Fruit fly (Drosophila melanogaster) whole organism, embryonic: ENCODE measurements around the gene klar.
A peak's percentile ranks its signal among the peaks of the same experiment; 100 is the strongest.

ENCODE experiments used
- CG10274 ChIP-seq: fragments of 200-800 bp; sonication (Bioruptor generic); optimal IDR thresholded peaks from 3 replicates; lab custom pipeline; 2017; ENCODE audit warnings: missing biosample characterization, mild to moderate bottlenecking, missing genetic modification characterization
- CG10321 ChIP-seq: fragments of 200-800 bp; sonication (Bioruptor generic); IDR thresholded peaks from 2 replicates; pipeline ENCODE4 v1.3.6; 2022; ENCODE audit warnings: missing biosample characterization, missing genetic modification characterization
- CG12236 ChIP-seq: fragments of 200-800 bp; sonication (Bioruptor generic); optimal IDR thresholded peaks from 2 replicates; lab custom pipeline; 2016; ENCODE audit warnings: missing biosample characterization, missing genetic modification characterization
- CG14014 ChIP-seq: fragments of 200-800 bp; sonication (Bioruptor generic); IDR thresholded peaks from 2 replicates; pipeline ENCODE4 v1.3.6; 2022; ENCODE audit warnings: missing biosample characterization, missing genetic modification characterization
- CG14667 ChIP-seq: fragments of 200-800 bp; sonication (Bioruptor generic); IDR thresholded peaks from 2 replicates; pipeline ENCODE4 v1.3.6; 2022; ENCODE audit warnings: missing biosample characterization, missing genetic modification characterization
- CG16863 ChIP-seq: fragments of 200-800 bp; sonication (Bioruptor generic); optimal IDR thresholded peaks from 3 replicates; lab custom pipeline; 2016; ENCODE audit warnings: missing biosample characterization, missing genetic modification characterization
- CG17359 ChIP-seq: fragments of 200-800 bp; sonication (Bioruptor generic); optimal IDR thresholded peaks from 3 replicates; lab custom pipeline; 2018; ENCODE audit warnings: missing biosample characterization, mild to moderate bottlenecking, missing genetic modification characterization, moderate library complexity
- CG2875 ChIP-seq: fragments of 200-800 bp; sonication (Bioruptor generic); optimal IDR thresholded peaks from 2 replicates; lab custom pipeline; 2017; ENCODE audit warnings: missing biosample characterization, mild to moderate bottlenecking, missing genetic modification characterization, missing genetic modification reagents
- CG31365 ChIP-seq: fragments of 200-800 bp; sonication (Bioruptor generic); optimal IDR thresholded peaks from 2 replicates; lab custom pipeline; 2018; ENCODE audit warnings: missing biosample characterization, mild to moderate bottlenecking, missing genetic modification characterization
- CG31388 ChIP-seq: fragments of 200-800 bp; sonication (Bioruptor generic); optimal IDR thresholded peaks from 2 replicates; lab custom pipeline; 2016; ENCODE audit warnings: missing biosample characterization, missing genetic modification characterization
- CG3163 ChIP-seq: fragments of 200-800 bp; sonication (Bioruptor generic); optimal IDR thresholded peaks from 3 replicates; lab custom pipeline; 2016; ENCODE audit warnings: missing biosample characterization, missing genetic modification characterization
- CG33557 ChIP-seq: fragments of 200-800 bp; sonication (Bioruptor generic); optimal IDR thresholded peaks from 2 replicates; lab custom pipeline; 2019; ENCODE audit warnings: missing biosample characterization, mild to moderate bottlenecking, missing genetic modification characterization, moderate library complexity
- CG34224 ChIP-seq: fragments of 200-800 bp; sonication (Bioruptor generic); IDR thresholded peaks from 3 replicates; pipeline ENCODE4 v1.3.6; 2022; ENCODE audit warnings: missing biosample characterization, missing genetic modification characterization; ENCODE audit not compliant: partially characterized antibody
- CG34376 ChIP-seq: fragments of 200-800 bp; sonication (Bioruptor generic); optimal IDR thresholded peaks from 2 replicates; lab custom pipeline; 2018; ENCODE audit warnings: missing biosample characterization, mild to moderate bottlenecking, missing genetic modification characterization
- CG3847 ChIP-seq: fragments of 200-800 bp; sonication (Bioruptor generic); IDR thresholded peaks from 2 replicates; pipeline ENCODE4 v1.3.6; 2022; ENCODE audit warnings: missing biosample characterization, missing genetic modification characterization
- CG4360 ChIP-seq: fragments of 200-800 bp; sonication (Bioruptor generic); IDR thresholded peaks from 2 replicates; pipeline ENCODE4 v1.3.6; 2022; ENCODE audit warnings: missing biosample characterization, missing genetic modification characterization
- CG4404 ChIP-seq: fragments of 200-800 bp; sonication (Bioruptor generic); IDR thresholded peaks from 2 replicates; pipeline ENCODE4 v1.3.6; 2022; ENCODE audit warnings: missing biosample characterization, missing genetic modification characterization
- CG5180 ChIP-seq: fragments of 200-800 bp; sonication (Bioruptor generic); optimal IDR thresholded peaks from 3 replicates; lab custom pipeline; 2017; ENCODE audit warnings: missing biosample characterization, missing genetic modification characterization, mild to moderate bottlenecking, moderate library complexity, missing genetic modification reagents
- D19A ChIP-seq: fragments of 200-800 bp; optimal IDR thresholded peaks from 3 replicates; lab custom pipeline; 2019; ENCODE audit warnings: missing biosample characterization, mild to moderate bottlenecking, missing genetic modification characterization, moderate library complexity
- Doc3 ChIP-seq: fragments of 200-800 bp; sonication (Bioruptor generic); IDR thresholded peaks from 3 replicates; pipeline ENCODE4 v1.3.6; 2022; ENCODE audit warnings: missing biosample characterization, missing genetic modification characterization; ENCODE audit not compliant: partially characterized antibody
- HLH3B ChIP-seq: fragments of 200-800 bp; sonication (Bioruptor generic); IDR thresholded peaks from 2 replicates; pipeline ENCODE4 v1.3.6; 2022; ENCODE audit warnings: missing biosample characterization, missing genetic modification characterization
- Hr51 ChIP-seq, 2 experiments: fragments of 200-800 bp; sonication (Bioruptor generic); optimal IDR thresholded peaks; 2 replicates in 1 of 2; 3 replicates in 1 of 2; lab custom pipeline; 2016 to 2018; ENCODE audit warnings: missing biosample characterization in 2 of 2, missing genetic modification characterization in 2 of 2, mild to moderate bottlenecking in 1 of 2, moderate library complexity in 1 of 2
- Med ChIP-seq: fragments of 200-800 bp; sonication (Bioruptor generic); peaks from one replicate; lab custom pipeline; 2016; ENCODE audit warnings: missing biosample characterization, missing genetic modification characterization, mild to moderate bottlenecking, inconsistent platforms, moderate library complexity
- Rfx ChIP-seq: fragments of 200-800 bp; sonication (Bioruptor generic); IDR thresholded peaks from 2 replicates; pipeline ENCODE4 v1.3.6; 2022; ENCODE audit warnings: missing biosample characterization, missing genetic modification characterization
- Sox100B ChIP-seq: fragments of 200-800 bp; sonication (Bioruptor generic); optimal IDR thresholded peaks from 3 replicates; lab custom pipeline; 2018; ENCODE audit warnings: missing biosample characterization, mild to moderate bottlenecking, missing genetic modification characterization
- Sox102F ChIP-seq: fragments of 200-800 bp; sonication (Bioruptor generic); optimal IDR thresholded peaks from 2 replicates; lab custom pipeline; 2018; ENCODE audit warnings: missing biosample characterization, mild to moderate bottlenecking, missing genetic modification characterization, moderate library complexity
- Sry-δ ChIP-seq: fragments of 200-800 bp; sonication (Bioruptor generic); optimal IDR thresholded peaks from 2 replicates; lab custom pipeline; 2016; ENCODE audit warnings: missing biosample characterization, missing genetic modification characterization
- Ssrp ChIP-seq: fragments of 200-800 bp; sonication (Bioruptor generic); optimal IDR thresholded peaks from 2 replicates; lab custom pipeline; 2018; ENCODE audit warnings: missing biosample characterization, mild to moderate bottlenecking, missing genetic modification characterization, moderate library complexity
- YL-1 ChIP-seq: fragments of 200-800 bp; sonication (Bioruptor generic); optimal IDR thresholded peaks from 3 replicates; lab custom pipeline; 2017; ENCODE audit warnings: missing biosample characterization, mild to moderate bottlenecking, missing genetic modification characterization
- abd-A ChIP-seq: fragments of 200-800 bp; sonication (Bioruptor generic); optimal IDR thresholded peaks from 3 replicates; lab custom pipeline; 2019; ENCODE audit warnings: missing biosample characterization, mild to moderate bottlenecking, missing genetic modification characterization, moderate library complexity
- amos ChIP-seq: fragments of 200-800 bp; sonication (Bioruptor generic); IDR thresholded peaks from 2 replicates; pipeline ENCODE4 v1.3.6; 2022; ENCODE audit warnings: missing biosample characterization, missing genetic modification characterization; ENCODE audit not compliant: partially characterized antibody
- aop ChIP-seq: fragments of 200-800 bp; sonication (Bioruptor generic); IDR thresholded peaks from 2 replicates; pipeline ENCODE4 v1.3.6; 2022; ENCODE audit warnings: missing biosample characterization, missing genetic modification characterization
- ap ChIP-seq: fragments of 200-800 bp; sonication (Bioruptor generic); IDR thresholded peaks from 2 replicates; pipeline ENCODE4 v1.3.6; 2022; ENCODE audit warnings: missing biosample characterization, missing genetic modification characterization
- ato ChIP-seq: fragments of 200-800 bp; sonication (Bioruptor generic); IDR thresholded peaks from 2 replicates; pipeline ENCODE4 v1.3.6; 2022; ENCODE audit warnings: missing biosample characterization, missing genetic modification characterization; ENCODE audit not compliant: partially characterized antibody
- az2 ChIP-seq: fragments of 200-800 bp; sonication (Bioruptor generic); optimal IDR thresholded peaks from 3 replicates; lab custom pipeline; 2016; ENCODE audit warnings: missing biosample characterization, missing genetic modification characterization
- cato ChIP-seq: fragments of 200-800 bp; sonication (Bioruptor generic); optimal IDR thresholded peaks from 2 replicates; lab custom pipeline; 2016; ENCODE audit warnings: missing biosample characterization, missing genetic modification characterization, borderline replicate concordance
- esg ChIP-seq: fragments of 200-800 bp; sonication (Bioruptor generic); conservative IDR thresholded peaks from 2 replicates; pipeline ENCODE4 v1.3.6; 2022; ENCODE audit warnings: missing biosample characterization, missing genetic modification characterization
- fru ChIP-seq: fragments of >200 bp; optimal IDR thresholded peaks from 2 replicates; lab custom pipeline; 2017
- gem ChIP-seq: fragments of 200-800 bp; sonication (Bioruptor generic); optimal IDR thresholded peaks from 2 replicates; lab custom pipeline; 2019; ENCODE audit warnings: missing biosample characterization, mild to moderate bottlenecking, missing genetic modification characterization, moderate library complexity
- hkb ChIP-seq, 2 experiments: fragments of 200-800 bp in 1 of 2; fragments of >200 bp in 1 of 2; sonication (Bioruptor generic) in 1 of 2; IDR thresholded peaks in 1 of 2; optimal IDR thresholded peaks in 1 of 2; 2 replicates each; pipeline versions ENCODE4 v1.3.6 to Lab custom; 2017 to 2022; ENCODE audit warnings: missing biosample characterization in 1 of 2, missing genetic modification characterization in 1 of 2
- knrl ChIP-seq: fragments of 200-800 bp; sonication (Bioruptor generic); IDR thresholded peaks from 3 replicates; pipeline ENCODE4 v1.3.6; 2022; ENCODE audit warnings: missing biosample characterization, missing genetic modification characterization; ENCODE audit not compliant: partially characterized antibody
- maf-S ChIP-seq: fragments of 200-800 bp; sonication (Bioruptor generic); optimal IDR thresholded peaks from 2 replicates; lab custom pipeline; 2016; ENCODE audit warnings: missing biosample characterization, missing genetic modification characterization
- phol ChIP-seq: fragments of 200-800 bp; sonication (Bioruptor generic); optimal IDR thresholded peaks from 3 replicates; lab custom pipeline; 2018; ENCODE audit warnings: missing biosample characterization, mild to moderate bottlenecking, missing genetic modification characterization, moderate library complexity
- seq ChIP-seq: fragments of 200-800 bp; sonication (Bioruptor generic); IDR thresholded peaks from 2 replicates; pipeline ENCODE4 v1.3.6; 2022; ENCODE audit warnings: missing biosample characterization, missing genetic modification characterization
- sob ChIP-seq: fragments of 200-800 bp; sonication (Bioruptor generic); IDR thresholded peaks from 2 replicates; pipeline ENCODE4 v1.3.6; 2022; ENCODE audit warnings: missing biosample characterization, missing genetic modification characterization
- tx ChIP-seq: fragments of 200-800 bp; sonication (Bioruptor generic); optimal IDR thresholded peaks from 2 replicates; lab custom pipeline; 2016; ENCODE audit warnings: missing biosample characterization, missing genetic modification characterization
- yki ChIP-seq: fragments of >200 bp; optimal IDR thresholded peaks from 3 replicates; lab custom pipeline; 2018
- z ChIP-seq: fragments of 200-800 bp; sonication (Bioruptor generic); IDR thresholded peaks from 3 replicates; pipeline ENCODE4 v1.3.6; 2022; ENCODE audit warnings: missing biosample characterization, missing genetic modification characterization
- zf30C ChIP-seq: fragments of 200-800 bp; sonication (Bioruptor generic); optimal IDR thresholded peaks from 3 replicates; lab custom pipeline; 2018; ENCODE audit warnings: missing biosample characterization, mild to moderate bottlenecking, missing genetic modification characterization
- zfh1 ChIP-seq: fragments of 200-800 bp; sonication (Bioruptor generic); IDR thresholded peaks from 3 replicates; pipeline ENCODE4 v1.3.6; 2022; ENCODE audit warnings: missing biosample characterization, missing genetic modification characterization

The klar gene

DNA sequence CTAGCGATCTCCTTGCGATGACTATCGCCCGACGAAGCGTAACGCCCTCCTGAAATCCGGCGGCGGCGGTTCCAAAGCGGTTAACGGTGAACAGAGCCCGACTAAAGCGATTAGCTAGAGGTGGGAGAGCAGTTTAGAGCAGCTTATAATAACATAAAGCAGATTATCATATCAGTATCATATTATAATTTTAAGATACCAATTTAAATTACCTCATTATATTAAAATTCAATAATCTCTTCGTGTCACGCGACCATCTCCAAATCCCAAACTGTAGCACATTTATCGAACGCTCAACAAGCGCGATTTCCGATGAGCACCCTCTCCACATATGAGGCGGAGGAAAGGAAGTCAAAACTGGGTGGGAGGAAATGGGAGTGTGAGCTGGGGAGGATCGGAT, 6.6 kb downstream of the klar start (continued):
- no peak for TF ChIP-seq abd-A (tag; lab: Kevin White, UChicago)
- peak; percentile 22; the same call in 1 of the 2 replicates for TF ChIP-seq amos (GFP tag; lab: Robert Waterston, UW)
- TF ChIP-seq ato (GFP tag; lab: Robert Waterston, UW), result no peak
- no peak for TF ChIP-seq cato
- TF ChIP-seq Sox100B, result no peak
- peak; percentile 37 for TF ChIP-seq Sox102F (GFP tag; lab: Kevin White, UChicago)
- TF ChIP-seq z (GFP tag; lab: Robert Waterston, UW), result no peak
- no peak for TF ChIP-seq CG5180 (GFP tag; lab: Kevin White, UChicago)
- peak; percentile 46; the same call in 1 of the 2 replicates for TF ChIP-seq sob (GFP tag; lab: Robert Waterston, UW)
- no peak; the same call in 1 of the 2 replicates for TF ChIP-seq HLH3B (GFP tag; lab: Robert Waterston, UW)
- TF ChIP-seq yki (lab: Kevin White, UChicago), result no peak
- TF ChIP-seq CG16863 (GFP tag; lab: Kevin White, UChicago), result no peak
- TF ChIP-seq D19A, result no peak
- no peak for TF ChIP-seq CG4360 (GFP tag; lab: Robert Waterston, UW)
- no peak for TF ChIP-seq CG2875 (GFP tag; lab: Kevin White, UChicago)
- TF ChIP-seq zf30C, result no peak
- TF ChIP-seq fru (lab: Kevin White, UChicago), result no peak
- TF ChIP-seq az2 (GFP tag; lab: Kevin White, UChicago), result no peak
- TF ChIP-seq maf-S (GFP tag; lab: Kevin White, UChicago), result no peak
- TF ChIP-seq CG12236, result no peak
- TF ChIP-seq CG31388 (GFP tag; lab: Kevin White, UChicago), result no peak
- TF ChIP-seq YL-1 (GFP tag; lab: Kevin White, UChicago), result no peak
- TF ChIP-seq aop (GFP tag; lab: Robert Waterston, UW), result no peak
- no peak for TF ChIP-seq CG34224 (GFP tag; lab: Robert Waterston, UW)
- peak; percentile 19 for TF ChIP-seq phol (tag; lab: Kevin White, UChicago)
- no peak for TF ChIP-seq CG10274 (GFP tag; lab: Kevin White, UChicago)
- TF ChIP-seq knrl (GFP tag; lab: Robert Waterston, UW), result peak; percentile 9; the same call in 1 of the 3 replicates
- TF ChIP-seq CG3163 (GFP tag; lab: Kevin White, UChicago), result no peak
- no peak for TF ChIP-seq CG34376 (GFP tag; lab: Kevin White, UChicago)
- no peak for TF ChIP-seq CG10321 (GFP tag; lab: Robert Waterston, UW)
- TF ChIP-seq tx (GFP tag; lab: Kevin White, UChicago), result no peak
- no peak for TF ChIP-seq CG14014 (GFP tag; lab: Robert Waterston, UW)
- TF ChIP-seq hkb (optimal IDR thresholded peaks at IDR 0.05; lab: Kevin White, UChicago), result no peak
- peak; percentile 65 for TF ChIP-seq hkb (GFP tag; IDR thresholded peaks at IDR 0.05; lab: Robert Waterston, UW)
- peak; percentile 32; the same call in 1 of the 2 replicates for TF ChIP-seq CG14667 (GFP tag; lab: Robert Waterston, UW)
- TF ChIP-seq Sry-δ (GFP tag; lab: Kevin White, UChicago), result no peak
- TF ChIP-seq CG3847 (GFP tag; lab: Robert Waterston, UW), result no peak
- peak; percentile 3 for TF ChIP-seq Ssrp (tag; lab: Kevin White, UChicago)
- TF ChIP-seq CG4404 (GFP tag; lab: Robert Waterston, UW), result peak; percentile 41; the same call in 1 of the 2 replicates
- peak; percentile 69 for TF ChIP-seq Doc3 (GFP tag; lab: Robert Waterston, UW)
- 0 out of 2 replicates have a peak, but pooled peaks have one; percentile 11 for TF ChIP-seq seq (GFP tag; lab: Robert Waterston, UW)
- peak; percentile 22; the same call in 1 of the 2 replicates for TF ChIP-seq esg (GFP tag; lab: Robert Waterston, UW)
- TF ChIP-seq CG17359 (tag; lab: Kevin White, UChicago), result peak; percentile 5
- no peak for TF ChIP-seq CG31365
- peak; percentile 53 for TF ChIP-seq Rfx (GFP tag; lab: Robert Waterston, UW)
- peak in 1 of 2 experiments; percentile 4 for TF ChIP-seq Hr51 (GFP tag; optimal IDR thresholded peaks at IDR 0.05; lab: Kevin White, UChicago)
- TF ChIP-seq Med, result peak; percentile 73
- no peak for TF ChIP-seq CG33557 (GFP tag; lab: Kevin White, UChicago)
- TF ChIP-seq gem, result peak; percentile 35
- peak; percentile 74; the same call in 2 of the 3 replicates for TF ChIP-seq zfh1
- TF ChIP-seq ap, result 0 out of 2 replicates have a peak, but pooled peaks have one; percentile 5
